Fruit fly (Drosophila melanogaster) whole organism, prepupa: ENCODE results near the gene CG44000.

Experiments used
- Lpt ChIP-seq: fragments of 200-800 bp; sonication (Bioruptor generic); optimal IDR thresholded peaks from 3 replicates; lab custom pipeline; 2016; ENCODE audit warnings: missing biosample characterization, missing genetic modification characterization
- dac ChIP-seq: fragments of 200-800 bp; sonication (Bioruptor generic); optimal IDR thresholded peaks from 2 replicates; lab custom pipeline; 2017; ENCODE audit warnings: missing biosample characterization, mild to moderate bottlenecking, missing genetic modification characterization
- salr ChIP-seq, 2 experiments: fragments of 200-800 bp; sonication (Bioruptor generic); optimal IDR thresholded peaks; 3 replicates each; lab custom pipeline; 2016 to 2018; ENCODE audit warnings: missing biosample characterization in 2 of 2, missing genetic modification characterization in 2 of 2, mild to moderate bottlenecking in 1 of 2

dm6 chr2L:5009306-5010030 lies 33.6 kb upstream of the CG44000 start, which contains the start of gene Rtnl1:
- TF ChIP-seq Lpt (GFP tag; lab: Kevin White, UChicago) (no peak), salr (GFP tag; optimal IDR thresholded peaks at IDR 0.05; lab: Kevin White, UChicago) (no peak), dac (GFP tag; lab: Kevin White, UChicago) (no peak)
